Worm (Caenorhabditis elegans): ENCODE measurements around the gene arx-3.

The arx-3 gene

DNA sequence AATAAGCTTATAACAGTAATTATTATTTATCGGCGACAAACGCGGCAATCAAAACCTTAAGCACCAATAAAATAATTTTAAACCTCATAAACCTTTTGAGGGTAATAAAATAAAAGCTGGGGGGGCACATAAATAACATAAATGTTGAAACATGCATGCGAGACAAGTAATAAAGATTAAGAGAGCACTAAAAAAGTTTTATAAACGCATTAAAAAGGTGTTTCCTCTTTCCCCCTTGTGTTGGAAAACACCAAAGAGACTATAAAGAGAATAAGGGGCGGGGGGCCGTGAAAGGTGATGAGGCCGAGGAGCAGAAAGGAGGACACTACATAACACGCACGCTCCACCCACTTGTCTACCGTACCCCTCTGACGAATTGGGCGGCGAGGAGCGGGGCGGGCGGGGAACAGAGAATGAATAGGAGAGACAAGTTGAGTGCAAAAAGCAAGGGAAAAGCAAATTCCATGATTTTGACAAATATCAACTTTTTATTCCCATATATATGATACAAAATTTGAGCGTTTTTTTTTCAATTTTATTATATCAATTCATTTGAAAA, 26.6 kb upstream of the arx-3 start (continued):
- no peak for TF ChIP-seq arid-1 (GFP tag; conservative IDR thresholded peaks at IDR 0.05)
- no peak for TF ChIP-seq F26F4.8 (GFP tag; conservative IDR thresholded peaks at IDR 0.05)
- TF ChIP-seq unc-39 (tag; optimal IDR thresholded peaks at IDR 0.05), result no peak
- no peak for TF ChIP-seq lin-13 (GFP tag; optimal IDR thresholded peaks at IDR 0.05)
- TF ChIP-seq mxl-2 (GFP tag; conservative IDR thresholded peaks at IDR 0.05), result no peak
- TF ChIP-seq nhr-77 (tag; optimal IDR thresholded peaks at IDR 0.05), result no peak
- no peak for TF ChIP-seq daf-8 (GFP tag; IDR thresholded peaks at IDR 0.05)
- TF ChIP-seq nhr-28 (tag; optimal IDR thresholded peaks at IDR 0.05), result peak; percentile 6
- TF ChIP-seq lsy-2 (tag; optimal IDR thresholded peaks at IDR 0.05), result peak in 1 of 2 experiments; percentile 67
- TF ChIP-seq nhr-25 (tag; optimal IDR thresholded peaks at IDR 0.05; ENCODE audit: borderline replicate concordance, insufficient read depth), result no peak
- TF ChIP-seq nhr-10 (tag; optimal IDR thresholded peaks at IDR 0.05), result no peak
- TF ChIP-seq zip-11 (GFP tag; IDR thresholded peaks at IDR 0.05), result no peak
- TF ChIP-seq ceh-44 (GFP tag; IDR thresholded peaks at IDR 0.05), result no peak
- TF ChIP-seq nhr-6 (tag; optimal IDR thresholded peaks at IDR 0.05), result no peak
- no peak for TF ChIP-seq ceh-32 (tag; optimal IDR thresholded peaks at IDR 0.05; ENCODE audit: poor library complexity)
- no peak for TF ChIP-seq spr-3 (GFP tag; optimal IDR thresholded peaks at IDR 0.05)
- no peak for TF ChIP-seq lin-38 (GFP tag; IDR thresholded peaks at IDR 0.05)
- TF ChIP-seq ztf-7 (tag; optimal IDR thresholded peaks at IDR 0.05), result no peak
- peak; percentile 29 for TF ChIP-seq dmd-6 (GFP tag; IDR thresholded peaks at IDR 0.05)
- no peak for TF ChIP-seq attf-4 (tag; optimal IDR thresholded peaks at IDR 0.05)
- TF ChIP-seq tra-1 (GFP tag; IDR thresholded peaks at IDR 0.05), result peak; percentile 83; the same call in 1 of the 2 replicates
- TF ChIP-seq madf-9 (GFP tag; conservative IDR thresholded peaks at IDR 0.05), result no peak
- no peak for TF ChIP-seq lir-3 (tag; optimal IDR thresholded peaks at IDR 0.05)
- peak; percentile 18 for TF ChIP-seq dve-1 (tag; optimal IDR thresholded peaks at IDR 0.05; ENCODE audit: insufficient read depth)
- no peak for TF ChIP-seq F49E8.2 (tag; optimal IDR thresholded peaks at IDR 0.05; ENCODE audit: borderline replicate concordance)
- no peak for TF ChIP-seq nhr-11 (tag; optimal IDR thresholded peaks at IDR 0.05)
- TF ChIP-seq lin-39 (tag; optimal IDR thresholded peaks at IDR 0.05), result no peak
- no peak for TF ChIP-seq dpl-1 (GFP tag; optimal IDR thresholded peaks at IDR 0.05)
- TF ChIP-seq php-3 (GFP tag; IDR thresholded peaks at IDR 0.05), result peak; percentile 100
- TF ChIP-seq cey-2 (tag; optimal IDR thresholded peaks at IDR 0.05; ENCODE audit: borderline replicate concordance, insufficient read depth), result no peak
- TF ChIP-seq F44E2.7 (GFP tag; IDR thresholded peaks at IDR 0.05), result no peak
- peak; percentile 27; the same call in 1 of the 2 replicates for TF ChIP-seq set-16 (GFP tag; IDR thresholded peaks at IDR 0.05)
- TF ChIP-seq Y75B8A.6 (GFP tag; IDR thresholded peaks at IDR 0.05), result no peak
- no peak for TF ChIP-seq hif-1 (tag; optimal IDR thresholded peaks at IDR 0.05)
- TF ChIP-seq hmg-1.1 (GFP tag; IDR thresholded peaks at IDR 0.05), result no peak
- TF ChIP-seq ZK546.5 (tag; optimal IDR thresholded peaks at IDR 0.05), result no peak

ce11 chrIII:12084216-12084615, 26.0 kb upstream of the arx-3 start, which contains the start of gene nob-1:
Gene nob-1 (minus strand): TSS chrIII:12084316.
- no peak for TF ChIP-seq hmg-1.1 (GFP tag; IDR thresholded peaks at IDR 0.05)
- TF ChIP-seq aha-1 (tag), result peak; percentile 10

DNA sequence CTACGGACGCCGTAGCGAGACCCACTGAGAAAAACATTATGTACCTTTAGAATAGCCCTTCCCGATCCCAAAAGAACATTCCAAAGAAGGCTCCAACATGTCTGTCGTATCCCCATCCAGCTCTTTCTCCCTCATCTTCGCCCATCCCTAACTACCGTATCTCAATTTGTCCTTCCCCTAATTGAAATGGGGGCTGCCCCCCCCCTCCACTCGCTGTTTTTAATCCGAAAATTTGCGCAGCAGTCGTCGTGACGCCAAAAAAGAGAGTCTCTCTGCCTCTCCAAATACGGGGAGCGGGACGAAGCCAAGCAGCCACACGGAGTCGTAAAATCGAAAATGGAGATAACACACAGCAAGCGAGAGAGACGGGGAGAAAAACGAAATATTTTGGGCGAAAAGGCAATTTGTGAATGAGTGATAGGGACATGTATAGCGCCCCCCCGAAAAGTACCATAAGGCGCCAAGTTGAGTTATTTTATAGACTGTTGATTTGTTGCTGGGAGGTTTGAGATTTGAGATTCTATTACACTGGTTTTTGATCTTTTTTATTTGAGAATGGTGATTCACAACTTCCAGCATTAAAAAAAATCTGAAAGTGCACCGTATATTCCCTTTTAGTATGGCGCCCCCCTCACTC, 23.9 kb upstream of the arx-3 start:
- TF ChIP-seq sdz-12 (GFP tag; optimal IDR thresholded peaks at IDR 0.05), result no peak
- no peak for TF ChIP-seq dmd-6 (GFP tag; IDR thresholded peaks at IDR 0.05)
- TF ChIP-seq Y105C5A.15 (GFP tag; IDR thresholded peaks at IDR 0.05), result no peak
- no peak for TF ChIP-seq lin-13 (GFP tag; optimal IDR thresholded peaks at IDR 0.05)
- TF ChIP-seq snpc-1.2 (GFP tag; IDR thresholded peaks at IDR 0.05), result no peak
- no peak for TF ChIP-seq ztf-7 (tag; optimal IDR thresholded peaks at IDR 0.05)
- no peak for TF ChIP-seq unc-130 (GFP tag; optimal IDR thresholded peaks at IDR 0.05)
- TF ChIP-seq zfp-3 (GFP tag; conservative IDR thresholded peaks at IDR 0.05), result 0 out of 2 replicates have a peak, but pooled peaks have one; percentile 24
- TF ChIP-seq dve-1 (tag; optimal IDR thresholded peaks at IDR 0.05; ENCODE audit: insufficient read depth), result peak; percentile 22
- no peak for TF ChIP-seq mes-2 (tag; optimal IDR thresholded peaks at IDR 0.05; ENCODE audit: poor library complexity, severe bottlenecking)
- TF ChIP-seq ZK337.2 (GFP tag; IDR thresholded peaks at IDR 0.05), result no peak
- no peak for TF ChIP-seq mxl-3 (GFP tag; optimal IDR thresholded peaks at IDR 0.05)
- TF ChIP-seq madf-5 (GFP tag; IDR thresholded peaks at IDR 0.05), result no peak
- TF ChIP-seq jun-1 (tag; optimal IDR thresholded peaks at IDR 0.05), result no peak
- TF ChIP-seq set-16 (GFP tag; IDR thresholded peaks at IDR 0.05), result peak; percentile 31
- TF ChIP-seq php-3 (GFP tag; IDR thresholded peaks at IDR 0.05), result peak; percentile 82
- TF ChIP-seq nhr-28 (tag; optimal IDR thresholded peaks at IDR 0.05), result no peak

Data from whole organism, L4 larva.